Fruit fly (Drosophila melanogaster) whole organism, prepupa: Measurements from ENCODE around the gene CG33687.

Experiments used
- Hr39 ChIP-seq: fragments of 200-800 bp; sonication (Bioruptor generic); optimal IDR thresholded peaks from 2 replicates; lab custom pipeline; 2016; ENCODE audit warnings: missing biosample characterization, missing genetic modification characterization
- lz ChIP-seq: fragments of 200-800 bp; sonication (Bioruptor generic); optimal IDR thresholded peaks from 3 replicates; lab custom pipeline; 2016; ENCODE audit warnings: missing biosample characterization, missing genetic modification characterization

- TF ChIP-seq Hr39 (GFP tag; lab: Kevin White, UChicago) (no peak), lz (no peak)
Measured at dm6 chr3L:16153650-16154049, 44.0 kb upstream of the CG33687 start.
